Fruit fly (Drosophila melanogaster) whole organism, embryonic: ENCODE data around the gene drongo.

Source experiments
- Asciz ChIP-seq: fragments of 200-800 bp; sonication (Bioruptor generic); optimal IDR thresholded peaks from 2 replicates; lab custom pipeline; 2017; ENCODE audit warnings: missing biosample characterization, mild to moderate bottlenecking, missing genetic modification characterization, missing genetic modification reagents
- B-H2 ChIP-seq: fragments of 200-800 bp; sonication (Bioruptor generic); optimal IDR thresholded peaks from 2 replicates; lab custom pipeline; 2018; ENCODE audit warnings: missing biosample characterization, mild to moderate bottlenecking, missing genetic modification characterization
- BEAF-32 ChIP-seq: fragments of 200-800 bp; sonication (Bioruptor generic); optimal IDR thresholded peaks from 3 replicates; lab custom pipeline; 2017; ENCODE audit warnings: missing biosample characterization, missing genetic modification characterization, mild to moderate bottlenecking, moderate library complexity, missing genetic modification reagents
- Bdp1 ChIP-seq: fragments of 200-800 bp; sonication (Bioruptor generic); optimal IDR thresholded peaks from 3 replicates; lab custom pipeline; 2016; ENCODE audit warnings: missing biosample characterization, missing genetic modification characterization
- CG11247 ChIP-seq: fragments of 200-800 bp; sonication (Bioruptor generic); IDR thresholded peaks from 2 replicates; pipeline ENCODE4 v1.3.6; 2022; ENCODE audit warnings: missing biosample characterization, missing genetic modification characterization
- CG12155 ChIP-seq: fragments of 200-800 bp; sonication (Bioruptor generic); optimal IDR thresholded peaks from 3 replicates; lab custom pipeline; 2016; ENCODE audit warnings: missing biosample characterization, missing genetic modification characterization
- CG12942 ChIP-seq: fragments of 200-800 bp; sonication (Bioruptor generic); optimal IDR thresholded peaks from 3 replicates; lab custom pipeline; 2016; ENCODE audit warnings: missing biosample characterization, missing genetic modification characterization
- CG14860 ChIP-seq: fragments of 200-800 bp; sonication (Bioruptor generic); IDR thresholded peaks from 3 replicates; pipeline ENCODE4 v1.3.6; 2022; ENCODE audit warnings: missing biosample characterization, missing genetic modification characterization; ENCODE audit not compliant: partially characterized antibody
- CG17612 ChIP-seq: fragments of 200-800 bp; sonication (Bioruptor generic); IDR thresholded peaks from 2 replicates; pipeline ENCODE4 v1.3.6; 2022; ENCODE audit warnings: missing biosample characterization, missing genetic modification characterization
- CG2202 ChIP-seq: fragments of 200-800 bp; sonication (Bioruptor generic); optimal IDR thresholded peaks from 2 replicates; lab custom pipeline; 2018; ENCODE audit warnings: missing biosample characterization, mild to moderate bottlenecking, missing genetic modification characterization
- CG2678 ChIP-seq: fragments of 200-800 bp; sonication (Bioruptor generic); optimal IDR thresholded peaks from 3 replicates; lab custom pipeline; 2019; ENCODE audit warnings: missing biosample characterization, mild to moderate bottlenecking, missing genetic modification characterization, moderate library complexity
- CG2875 ChIP-seq: fragments of 200-800 bp; sonication (Bioruptor generic); optimal IDR thresholded peaks from 2 replicates; lab custom pipeline; 2017; ENCODE audit warnings: missing biosample characterization, mild to moderate bottlenecking, missing genetic modification characterization, missing genetic modification reagents
- CG31224 ChIP-seq: fragments of 200-800 bp; sonication (Bioruptor generic); IDR thresholded peaks from 2 replicates; pipeline ENCODE4 v1.3.6; 2022; ENCODE audit warnings: missing biosample characterization, missing genetic modification characterization
- CG31441 ChIP-seq: fragments of 200-800 bp; sonication (Bioruptor generic); IDR thresholded peaks from 2 replicates; pipeline ENCODE4 v1.3.6; 2022; ENCODE audit warnings: missing biosample characterization, missing genetic modification characterization
- CG5245 ChIP-seq: fragments of 200-800 bp; sonication (Bioruptor generic); optimal IDR thresholded peaks from 3 replicates; lab custom pipeline; 2016; ENCODE audit warnings: missing biosample characterization, missing genetic modification characterization
- CG5953 ChIP-seq: fragments of 200-800 bp; sonication (Bioruptor generic); IDR thresholded peaks from 2 replicates; pipeline ENCODE4 v1.3.6; 2022; ENCODE audit warnings: missing biosample characterization, missing genetic modification characterization
- CG6272 ChIP-seq: fragments of 200-800 bp; sonication (Bioruptor generic); IDR thresholded peaks from 2 replicates; pipeline ENCODE4 v1.3.6; 2022; ENCODE audit warnings: missing biosample characterization, missing genetic modification characterization
- CG6689 ChIP-seq: fragments of 200-800 bp; sonication (Bioruptor generic); IDR thresholded peaks from 2 replicates; pipeline ENCODE4 v1.3.6; 2022; ENCODE audit warnings: missing biosample characterization, missing genetic modification characterization
- CG7357 ChIP-seq: fragments of 200-800 bp; sonication (Bioruptor generic); IDR thresholded peaks from 3 replicates; pipeline ENCODE4 v1.3.6; 2022; ENCODE audit warnings: missing biosample characterization, missing genetic modification characterization
- CG8290 ChIP-seq, 3 experiments: fragments of 200-800 bp; sonication (Bioruptor generic); optimal IDR thresholded peaks; 2 replicates each; lab custom pipeline; 2016 to 2019; ENCODE audit warnings: missing biosample characterization in 3 of 3, missing genetic modification characterization in 3 of 3, mild to moderate bottlenecking in 2 of 3, moderate library complexity in 1 of 3
- CG9797 ChIP-seq: fragments of 200-800 bp; sonication (Bioruptor generic); optimal IDR thresholded peaks from 3 replicates; lab custom pipeline; 2018; ENCODE audit warnings: missing biosample characterization, mild to moderate bottlenecking, missing genetic modification characterization
- CG9932 ChIP-seq: fragments of 200-800 bp; sonication (Bioruptor generic); IDR thresholded peaks from 2 replicates; pipeline ENCODE4 v1.3.6; 2022; ENCODE audit warnings: missing biosample characterization, missing genetic modification characterization
- Dref ChIP-seq: fragments of 200-800 bp; sonication (Bioruptor generic); IDR thresholded peaks from 2 replicates; pipeline ENCODE4 v1.3.6; 2022; ENCODE audit warnings: missing biosample characterization, missing genetic modification characterization
- E2f1 ChIP-seq: fragments of 200-800 bp; sonication (Bioruptor generic); IDR thresholded peaks from 2 replicates; pipeline ENCODE4 v1.3.6; 2022; ENCODE audit warnings: missing biosample characterization, missing genetic modification characterization
- Gsc ChIP-seq: fragments of 200-800 bp; sonication (Bioruptor generic); IDR thresholded peaks from 2 replicates; pipeline ENCODE4 v1.3.6; 2022; ENCODE audit warnings: missing biosample characterization, missing genetic modification characterization
- NC2α ChIP-seq: fragments of 200-800 bp; sonication (Bioruptor generic); optimal IDR thresholded peaks from 2 replicates; lab custom pipeline; 2016; ENCODE audit warnings: missing biosample characterization, missing genetic modification characterization
- Nf-YB ChIP-seq: fragments of 200-800 bp; sonication (Bioruptor generic); optimal IDR thresholded peaks from 3 replicates; lab custom pipeline; 2019; ENCODE audit warnings: missing biosample characterization, mild to moderate bottlenecking, missing genetic modification characterization, moderate library complexity
- PHDP ChIP-seq: fragments of 200-800 bp; sonication (Bioruptor generic); optimal IDR thresholded peaks from 3 replicates; lab custom pipeline; 2018; ENCODE audit warnings: missing biosample characterization, mild to moderate bottlenecking, missing genetic modification characterization, moderate library complexity
- Scr ChIP-seq: fragments of 200-800 bp; sonication (Bioruptor generic); IDR thresholded peaks from 2 replicates; pipeline ENCODE4 v1.3.6; 2022; ENCODE audit warnings: missing biosample characterization, missing genetic modification characterization; ENCODE audit not compliant: partially characterized antibody
- Spps ChIP-seq: fragments of 200-800 bp; sonication (Bioruptor generic); optimal IDR thresholded peaks from 2 replicates; lab custom pipeline; 2018; ENCODE audit warnings: missing biosample characterization, mild to moderate bottlenecking, missing genetic modification characterization
- Sry-β ChIP-seq: fragments of 200-800 bp; sonication (Bioruptor generic); optimal IDR thresholded peaks from 2 replicates; lab custom pipeline; 2018; ENCODE audit warnings: missing biosample characterization, mild to moderate bottlenecking, missing genetic modification characterization, moderate library complexity
- Sry-δ ChIP-seq: fragments of 200-800 bp; sonication (Bioruptor generic); optimal IDR thresholded peaks from 2 replicates; lab custom pipeline; 2016; ENCODE audit warnings: missing biosample characterization, missing genetic modification characterization
- Stat92E ChIP-seq, 3 experiments: fragments of >200 bp in 2 of 3; fragments of 200-800 bp in 1 of 3; sonication (Bioruptor generic) in 1 of 3; optimal IDR thresholded peaks; 2 replicates each; lab custom pipeline; 2017 to 2019; ENCODE audit warnings: missing biosample characterization in 3 of 3, missing genetic modification characterization in 3 of 3, mild to moderate bottlenecking in 1 of 3, moderate library complexity in 1 of 3
- Xrp1 ChIP-seq: fragments of 200-800 bp; sonication (Bioruptor generic); IDR thresholded peaks from 2 replicates; pipeline ENCODE4 v1.3.6; 2022; ENCODE audit warnings: missing biosample characterization, missing genetic modification characterization
- al ChIP-seq: fragments of 200-800 bp; sonication (Bioruptor generic); IDR thresholded peaks from 2 replicates; pipeline ENCODE4 v1.3.6; 2022; ENCODE audit warnings: missing biosample characterization, missing genetic modification characterization
- amos ChIP-seq: fragments of 200-800 bp; sonication (Bioruptor generic); IDR thresholded peaks from 2 replicates; pipeline ENCODE4 v1.3.6; 2022; ENCODE audit warnings: missing biosample characterization, missing genetic modification characterization; ENCODE audit not compliant: partially characterized antibody
- en ChIP-seq: fragments of 200-800 bp; sonication (Bioruptor generic); optimal IDR thresholded peaks from 2 replicates; lab custom pipeline; 2016; ENCODE audit warnings: missing biosample characterization, missing genetic modification characterization
- fd64A ChIP-seq: fragments of 200-800 bp; sonication (Bioruptor generic); optimal IDR thresholded peaks from 3 replicates; lab custom pipeline; 2018; ENCODE audit warnings: missing biosample characterization, mild to moderate bottlenecking, missing genetic modification characterization
- gsb ChIP-seq: fragments of 200-800 bp; sonication (Bioruptor generic); IDR thresholded peaks from 2 replicates; pipeline ENCODE4 v1.3.6; 2022; ENCODE audit warnings: missing biosample characterization, missing genetic modification characterization
- gsb-n ChIP-seq: fragments of 200-800 bp; sonication (Bioruptor generic); optimal IDR thresholded peaks from 3 replicates; lab custom pipeline; 2018; ENCODE audit warnings: missing biosample characterization, mild to moderate bottlenecking, missing genetic modification characterization
- ken ChIP-seq: fragments of 200-800 bp; sonication (Bioruptor generic); IDR thresholded peaks from 3 replicates; pipeline ENCODE4 v1.3.6; 2022; ENCODE audit warnings: missing biosample characterization, missing genetic modification characterization
- nau ChIP-seq: fragments of 200-800 bp; sonication (Bioruptor generic); optimal IDR thresholded peaks from 3 replicates; lab custom pipeline; 2017; ENCODE audit warnings: missing biosample characterization, mild to moderate bottlenecking, missing genetic modification characterization, missing genetic modification reagents
- nerfin-1 ChIP-seq: fragments of 200-800 bp; sonication (Bioruptor generic); optimal IDR thresholded peaks from 3 replicates; lab custom pipeline; 2019; ENCODE audit warnings: missing biosample characterization, mild to moderate bottlenecking, missing genetic modification characterization, moderate library complexity
- rib ChIP-seq: fragments of 200-800 bp; sonication (Bioruptor generic); IDR thresholded peaks from 2 replicates; pipeline ENCODE4 v1.3.6; 2022; ENCODE audit warnings: missing biosample characterization, missing genetic modification characterization
- sens-2 ChIP-seq: fragments of 200-800 bp; sonication (Bioruptor generic); IDR thresholded peaks from 2 replicates; pipeline ENCODE4 v1.3.6; 2022; ENCODE audit warnings: missing biosample characterization, missing genetic modification characterization
- sqz ChIP-seq: fragments of 200-800 bp; sonication (Bioruptor generic); optimal IDR thresholded peaks from 3 replicates; lab custom pipeline; 2018; ENCODE audit warnings: missing biosample characterization, mild to moderate bottlenecking, missing genetic modification characterization
- tin ChIP-seq: fragments of 200-800 bp; sonication (Bioruptor generic); optimal IDR thresholded peaks from 3 replicates; lab custom pipeline; 2016; ENCODE audit warnings: missing biosample characterization, missing genetic modification characterization
- tll ChIP-seq, 2 experiments: fragments of 200-800 bp in 1 of 2; fragments of >200 bp in 1 of 2; sonication (Bioruptor generic) in 1 of 2; optimal IDR thresholded peaks; 2 replicates each; lab custom pipeline; 2017 to 2019; ENCODE audit warnings: missing biosample characterization in 2 of 2, missing genetic modification characterization in 2 of 2, mild to moderate bottlenecking in 1 of 2, moderate library complexity in 1 of 2

drongo gene

DNA sequence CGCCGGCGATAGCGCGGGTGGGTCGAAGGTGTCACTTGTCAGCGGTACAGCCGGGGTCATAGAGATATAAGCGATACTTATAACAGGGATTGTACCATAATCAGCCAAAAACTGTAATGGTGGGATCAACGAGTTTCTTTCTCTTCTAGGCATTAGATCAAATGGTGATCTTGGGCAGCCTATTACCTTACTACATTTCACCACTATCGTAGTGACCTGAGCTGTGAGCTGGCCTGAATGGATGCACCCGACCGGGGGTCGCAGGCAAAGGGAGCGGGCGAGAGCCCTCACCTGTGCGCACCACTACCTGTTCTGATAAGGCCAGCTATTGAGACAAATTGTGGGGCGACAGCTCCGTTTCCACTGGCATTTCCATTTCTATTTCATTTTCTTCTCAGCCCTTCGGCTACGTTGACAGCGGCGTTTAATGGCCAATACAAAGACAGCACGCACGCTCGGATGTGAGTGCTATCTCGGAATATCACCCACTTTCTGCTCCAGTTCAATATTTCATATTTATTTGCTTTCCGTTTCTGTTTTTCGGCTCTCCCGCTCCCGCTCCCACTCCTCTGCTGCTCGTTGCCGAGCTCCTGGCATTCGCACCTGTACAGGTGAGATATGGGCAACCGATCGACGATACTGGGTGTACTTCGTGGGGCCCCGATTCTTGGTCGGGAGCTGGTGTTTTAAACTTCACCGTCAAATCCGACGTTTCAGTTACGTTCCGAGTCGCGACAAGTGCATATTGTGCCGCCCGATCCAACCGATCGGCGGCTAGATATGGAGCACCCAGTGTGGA, 6.0 kb upstream of the drongo start (continued):
- TF ChIP-seq sens-2 (GFP tag; lab: Robert Waterston, UW) (peak; percentile 61), CG14860 (GFP tag; lab: Robert Waterston, UW) (no peak), Dref (GFP tag; lab: Robert Waterston, UW) (no peak), Sry-δ (peak; percentile 17), Sry-β (peak; percentile 41), fd64A (GFP tag; lab: Kevin White, UChicago) (peak; percentile 55), CG2875 (peak; percentile 83), Asciz (GFP tag; lab: Kevin White, UChicago) (peak; percentile 80), Bdp1 (GFP tag; lab: Kevin White, UChicago) (peak; percentile 50), sqz (GFP tag; lab: Kevin White, UChicago) (peak; percentile 36), Gsc (GFP tag; lab: Robert Waterston, UW) (peak; percentile 71), CG6272 (GFP tag; lab: Robert Waterston, UW) (peak; percentile 78), CG6689 (GFP tag; lab: Robert Waterston, UW) (peak; percentile 88), en (GFP tag; lab: Kevin White, UChicago) (no peak), gsb-n (peak; percentile 81), tin (GFP tag; lab: Kevin White, UChicago) (peak; percentile 46), CG7357 (peak; percentile 42; the same call in 1 of the 3 replicates), B-H2 (GFP tag; lab: Kevin White, UChicago) (no peak), BEAF-32 (GFP tag; lab: Kevin White, UChicago) (no peak), nau (peak; percentile 73), PHDP (tag; lab: Kevin White, UChicago) (peak; percentile 53), Stat92E (GFP tag; optimal IDR thresholded peaks at IDR 0.05; lab: Kevin White, UChicago) (peak in 1 of 3 experiments; percentile 48), ken (GFP tag; lab: Robert Waterston, UW) (peak; percentile 89), Spps (tag; lab: Kevin White, UChicago) (peak; percentile 49), CG17612 (GFP tag; lab: Robert Waterston, UW) (0 out of 2 replicates have a peak, but pooled peaks have one; percentile 11), CG9932 (peak; percentile 40), al (GFP tag; lab: Robert Waterston, UW) (0 out of 2 replicates have a peak, but pooled peaks have one; percentile 37), CG31441 (GFP tag; lab: Robert Waterston, UW) (peak; percentile 65), Scr (no peak), CG2678 (tag; lab: Kevin White, UChicago) (peak; percentile 84), CG11247 (GFP tag; lab: Robert Waterston, UW) (peak; percentile 50; the same call in 1 of the 2 replicates), rib (GFP tag; lab: Robert Waterston, UW) (peak; percentile 27; the same call in 1 of the 2 replicates), CG5245 (GFP tag; lab: Kevin White, UChicago) (peak; percentile 74), tll (GFP tag; optimal IDR thresholded peaks at IDR 0.05; lab: Kevin White, UChicago) (no peak), CG5953 (peak; percentile 73), CG8290 (GFP tag; optimal IDR thresholded peaks at IDR 0.05; lab: Kevin White, UChicago) (no peak), CG8290 (tag; optimal IDR thresholded peaks at IDR 0.05; lab: Kevin White, UChicago) (peak in 1 of 2 experiments; percentile 89), CG9797 (GFP tag; lab: Kevin White, UChicago) (peak; percentile 6), E2f1 (GFP tag; lab: Robert Waterston, UW) (peak; percentile 82), CG12155 (GFP tag; lab: Kevin White, UChicago) (peak; percentile 61), gsb (GFP tag; lab: Robert Waterston, UW) (no peak), NC2α (peak; percentile 35), CG12942 (GFP tag; lab: Kevin White, UChicago) (peak; percentile 47), amos (GFP tag; lab: Robert Waterston, UW) (no peak), nerfin-1 (tag; lab: Kevin White, UChicago) (peak; percentile 66), CG31224 (peak; percentile 67), CG2202 (tag; lab: Kevin White, UChicago) (peak; percentile 15), Nf-YB (GFP tag; lab: Kevin White, UChicago) (peak; percentile 56), Xrp1 (GFP tag; lab: Robert Waterston, UW) (peak; percentile 93)
